Fruit fly (Drosophila melanogaster) whole organism, embryonic: ENCODE data around the gene ND-30.

Experiments
- CG10431 ChIP-seq: fragments of 200-800 bp; sonication (Bioruptor generic); optimal IDR thresholded peaks from 3 replicates; lab custom pipeline; 2018; ENCODE audit warnings: missing biosample characterization, mild to moderate bottlenecking, missing genetic modification characterization
- CG12942 ChIP-seq: fragments of 200-800 bp; sonication (Bioruptor generic); optimal IDR thresholded peaks from 3 replicates; lab custom pipeline; 2016; ENCODE audit warnings: missing biosample characterization, missing genetic modification characterization
- Sin3A ChIP-seq: fragments of >200 bp; optimal IDR thresholded peaks from 2 replicates; lab custom pipeline; 2018
- ap ChIP-seq: fragments of 200-800 bp; sonication (Bioruptor generic); IDR thresholded peaks from 2 replicates; pipeline ENCODE4 v1.3.6; 2022; ENCODE audit warnings: missing biosample characterization, missing genetic modification characterization

DNA sequence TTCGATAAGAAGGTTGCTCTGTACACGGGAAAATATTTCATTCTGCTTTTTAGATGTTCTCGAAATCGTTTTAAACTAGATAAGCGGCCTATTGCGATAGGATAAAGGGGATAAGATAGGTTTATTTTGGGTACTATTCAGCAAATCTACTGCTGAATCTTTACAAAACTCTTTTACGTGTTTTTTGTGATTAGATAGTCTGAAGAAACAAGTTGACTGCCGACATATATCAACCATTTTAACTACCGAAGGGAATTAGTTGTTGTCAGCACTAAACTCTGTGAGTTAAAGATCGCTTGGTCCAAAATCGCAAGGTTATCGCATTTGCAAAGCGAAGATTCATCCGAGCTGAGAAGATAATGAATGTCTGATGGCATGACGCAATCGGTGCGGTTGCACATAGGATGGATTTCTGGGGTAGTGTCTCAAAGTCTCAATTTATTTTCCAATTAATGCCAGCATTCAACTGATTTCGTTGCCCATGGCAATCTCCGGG lies 6.9 kb upstream of the ND-30 start, which contains the start of gene Asciz:
- TF ChIP-seq CG10431, result no peak
- no peak for TF ChIP-seq ap (GFP tag; lab: Robert Waterston, UW)
- TF ChIP-seq Sin3A, result no peak
- TF ChIP-seq CG12942, result no peak
